Fruit fly (Drosophila melanogaster): ENCODE results near the gene Wnt6.

- TF ChIP-seq Pif1A (GFP tag; optimal IDR thresholded peaks at IDR 0.05) = no peak
- TF ChIP-seq EcR (GFP tag; optimal IDR thresholded peaks at IDR 0.05) = no peak
- no peak for TF ChIP-seq Pif1B (GFP tag; optimal IDR thresholded peaks at IDR 0.05)
- no peak for TF ChIP-seq CG13204 (GFP tag; optimal IDR thresholded peaks at IDR 0.05)
- TF ChIP-seq CG32121 (GFP tag; IDR thresholded peaks at IDR 0.05) = no peak
- no peak for TF ChIP-seq gl (tag; optimal IDR thresholded peaks at IDR 0.05)
- TF ChIP-seq CG34367 (tag; optimal IDR thresholded peaks at IDR 0.05) = no peak
- no peak for TF ChIP-seq CG8159 (tag; optimal IDR thresholded peaks at IDR 0.05)
- no peak for TF ChIP-seq CG12605 (GFP tag; IDR thresholded peaks at IDR 0.05)
These were observed 33.5 kb upstream of the Wnt6 start for dm6 chr2L:7300004-7300403.
